Worm (Caenorhabditis elegans): ENCODE data around the gene C35B1.2.

DNA sequence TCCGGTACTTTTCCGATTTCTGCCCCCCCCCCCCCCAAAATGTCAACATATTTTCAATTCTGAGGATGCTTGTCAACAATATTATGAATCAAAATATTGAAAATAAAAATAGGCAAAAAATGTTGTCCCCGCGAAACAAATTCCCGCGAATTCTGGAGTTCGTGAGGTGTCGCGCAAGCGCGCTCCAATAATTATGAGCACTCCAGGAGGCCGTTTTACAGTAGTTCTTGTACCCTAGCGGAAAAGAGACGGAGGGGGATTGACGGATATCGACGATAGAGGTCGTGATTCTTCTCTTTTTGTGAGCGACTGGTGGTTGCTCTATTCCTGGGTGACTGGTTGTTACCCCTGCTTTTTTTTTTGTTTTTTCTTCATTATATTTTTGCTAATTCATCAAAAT, 15.2 kb upstream of the C35B1.2 start:
- TF ChIP-seq nhr-12 (tag; optimal IDR thresholded peaks at IDR 0.05) (no peak), nhr-77 (tag; optimal IDR thresholded peaks at IDR 0.05) (no peak), unc-62 (GFP tag; optimal IDR thresholded peaks at IDR 0.05) (no peak), nhr-237 (tag; optimal IDR thresholded peaks at IDR 0.05) (no peak), lin-13 (GFP tag; optimal IDR thresholded peaks at IDR 0.05) (no peak), zag-1 (tag; optimal IDR thresholded peaks at IDR 0.05) (no peak), blmp-1 (tag; optimal IDR thresholded peaks at IDR 0.05; ENCODE audit: insufficient read depth) (no peak)
